Worm (Caenorhabditis elegans): Measurements from ENCODE around the gene F20D6.9.

DNA sequence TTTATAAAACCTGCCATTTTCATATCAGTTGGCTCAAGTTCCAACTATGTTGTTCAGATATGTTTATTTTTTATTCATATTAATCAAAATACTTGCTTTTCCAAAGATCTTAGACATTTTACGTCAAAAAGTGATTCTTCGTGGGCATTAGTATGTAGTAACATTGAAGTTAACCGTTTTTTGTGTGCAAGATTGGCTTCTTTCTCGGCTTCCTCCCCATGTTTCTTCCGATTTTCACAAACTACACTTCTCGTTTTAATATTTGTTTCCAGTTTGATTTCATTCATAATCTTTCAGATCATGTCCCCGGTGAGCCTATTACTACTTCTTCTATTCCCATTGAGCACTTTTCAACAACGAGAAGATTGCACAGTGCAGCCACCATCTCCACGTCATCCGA, 19.8 kb downstream of the F20D6.9 start, which contains the start of gene sul-2:
- TF ChIP-seq nhr-76 (tag; optimal IDR thresholded peaks at IDR 0.05) (no peak), ama-1 (optimal IDR thresholded peaks at IDR 0.05) (no peak), fkh-4 (tag; optimal IDR thresholded peaks at IDR 0.05; ENCODE audit: borderline replicate concordance) (no peak), zag-1 (tag; optimal IDR thresholded peaks at IDR 0.05) (no peak), skn-1 (tag; optimal IDR thresholded peaks at IDR 0.05) (no peak), pag-3 (tag; optimal IDR thresholded peaks at IDR 0.05; ENCODE audit: borderline replicate concordance, insufficient read depth) (no peak), nhr-77 (tag; optimal IDR thresholded peaks at IDR 0.05) (no peak), fos-1 (tag; optimal IDR thresholded peaks at IDR 0.05) (no peak)
